Fruit fly (Drosophila melanogaster): Measurements from ENCODE around the gene Sh3beta.

The Sh3beta gene

DNA sequence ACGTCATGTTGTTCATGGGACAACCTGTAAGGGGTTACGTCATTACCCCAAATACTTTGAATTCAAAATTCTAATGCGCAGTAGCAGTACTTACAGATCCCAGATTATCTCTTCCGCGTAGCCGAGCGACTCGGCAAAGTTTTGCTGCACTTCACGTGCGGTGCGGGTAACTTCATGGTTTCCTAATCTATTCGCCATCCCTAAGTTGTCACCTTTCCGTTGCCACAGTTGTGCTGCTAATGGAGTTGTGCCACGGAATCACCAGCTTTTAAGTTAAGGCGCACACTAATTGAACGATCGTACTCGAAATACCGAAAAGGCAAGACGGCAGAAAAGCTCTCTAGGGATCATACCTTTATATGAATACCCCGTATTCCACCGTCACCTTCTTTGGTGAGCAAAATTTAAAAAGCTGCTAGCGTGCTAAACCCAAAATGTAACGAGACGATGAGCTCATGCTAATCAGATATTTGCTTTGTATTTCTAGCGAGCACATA lies 9.2 kb downstream of the Sh3beta start, which contains the start of gene pst (continued):
- TF ChIP-seq CG13296 (GFP tag; optimal IDR thresholded peaks at IDR 0.05) (no peak), CG8290 (GFP tag; optimal IDR thresholded peaks at IDR 0.05) (no peak), CG8290 (tag; optimal IDR thresholded peaks at IDR 0.05) (peak in 1 of 2 experiments; percentile 87), CG17361 (GFP tag; IDR thresholded peaks at IDR 0.05) (no peak), row (GFP tag; IDR thresholded peaks at IDR 0.05) (no peak), twi (tag; optimal IDR thresholded peaks at IDR 0.05) (no peak), CG42726 (GFP tag; IDR thresholded peaks at IDR 0.05; ENCODE audit: partially characterized antibody) (peak; percentile 54; the same call in 1 of the 2 replicates), ken (GFP tag; IDR thresholded peaks at IDR 0.05) (no peak), Hey (tag; optimal IDR thresholded peaks at IDR 0.05) (no peak), CG12659 (GFP tag; optimal IDR thresholded peaks at IDR 0.05) (no peak), CG12071 (GFP tag; optimal IDR thresholded peaks at IDR 0.05) (peak; percentile 52), Bteb2 (GFP tag; optimal IDR thresholded peaks at IDR 0.05) (no peak), CG8478 (optimal IDR thresholded peaks at IDR 0.05) (no peak), CG15696 (tag; optimal IDR thresholded peaks at IDR 0.05) (no peak), Dll (GFP tag; IDR thresholded peaks at IDR 0.05; ENCODE audit: partially characterized antibody) (no peak), usp (GFP tag; optimal IDR thresholded peaks at IDR 0.05) (no peak), ind (GFP tag; optimal IDR thresholded peaks at IDR 0.05) (no peak), CG1832 (GFP tag; optimal IDR thresholded peaks at IDR 0.05) (no peak), luna (GFP tag; optimal IDR thresholded peaks at IDR 0.05) (no peak), Dip2 (GFP tag; IDR thresholded peaks at IDR 0.05) (no peak), hb (GFP tag; IDR thresholded peaks at IDR 0.05; ENCODE audit: partially characterized antibody) (no peak), hth (optimal IDR thresholded peaks at IDR 0.05) (no peak), Spps (tag; optimal IDR thresholded peaks at IDR 0.05) (no peak), Sry-β (GFP tag; optimal IDR thresholded peaks at IDR 0.05) (no peak), stwl (tag; optimal IDR thresholded peaks at IDR 0.05) (no peak), CG14860 (GFP tag; IDR thresholded peaks at IDR 0.05; ENCODE audit: partially characterized antibody) (no peak), bcd (GFP tag; optimal IDR thresholded peaks at IDR 0.05) (no peak), jumu (GFP tag; optimal IDR thresholded peaks at IDR 0.05) (no peak), cwo (GFP tag; optimal IDR thresholded peaks at IDR 0.05) (peak; percentile 44), dpn (GFP tag; optimal IDR thresholded peaks at IDR 0.05) (no peak)

- TF ChIP-seq inv (GFP tag; IDR thresholded peaks at IDR 0.05; ENCODE audit: partially characterized antibody), result peak; percentile 55; the same call in 1 of the 2 replicates
- TF ChIP-seq CG7556 (GFP tag; optimal IDR thresholded peaks at IDR 0.05), result no peak
- no peak for TF ChIP-seq ken (GFP tag; IDR thresholded peaks at IDR 0.05)
- TF ChIP-seq CG9932 (GFP tag; IDR thresholded peaks at IDR 0.05), result peak; percentile 43
- no peak; the same call in 1 of the 3 replicates for TF ChIP-seq Opbp (GFP tag; IDR thresholded peaks at IDR 0.05; ENCODE audit: partially characterized antibody)
- TF ChIP-seq CG6791 (GFP tag; IDR thresholded peaks at IDR 0.05; ENCODE audit: partially characterized antibody), result peak; percentile 68; the same call in 1 of the 3 replicates
- TF ChIP-seq CG10431 (GFP tag; optimal IDR thresholded peaks at IDR 0.05), result peak; percentile 51
- peak; percentile 22; the same call in 1 of the 2 replicates for TF ChIP-seq gt (GFP tag; IDR thresholded peaks at IDR 0.05)
- peak; percentile 5 for TF ChIP-seq Bteb2 (GFP tag; optimal IDR thresholded peaks at IDR 0.05)
- TF ChIP-seq CG12236 (GFP tag; optimal IDR thresholded peaks at IDR 0.05), result no peak
- no peak for TF ChIP-seq Oaz (GFP tag; IDR thresholded peaks at IDR 0.05)
- TF ChIP-seq CG10959 (GFP tag; IDR thresholded peaks at IDR 0.05), result no peak
- TF ChIP-seq CG34376 (GFP tag; optimal IDR thresholded peaks at IDR 0.05), result peak; percentile 85
- TF ChIP-seq CG11093 (GFP tag; IDR thresholded peaks at IDR 0.05), result 0 out of 3 replicates have a peak, but pooled peaks have one; percentile 25
- peak; percentile 59 for TF ChIP-seq CG8290 (GFP tag; optimal IDR thresholded peaks at IDR 0.05)
- TF ChIP-seq CG8290 (tag; optimal IDR thresholded peaks at IDR 0.05), result peak in 1 of 2 experiments; percentile 55
- TF ChIP-seq CG31365 (tag; optimal IDR thresholded peaks at IDR 0.05), result no peak
- TF ChIP-seq bigmax (GFP tag; optimal IDR thresholded peaks at IDR 0.05), result no peak
- TF ChIP-seq p53 (GFP tag; optimal IDR thresholded peaks at IDR 0.05), result no peak
- no peak for TF ChIP-seq Hr51 (GFP tag; optimal IDR thresholded peaks at IDR 0.05)
- TF ChIP-seq lilli (GFP tag; optimal IDR thresholded peaks at IDR 0.05), result peak; percentile 46
- TF ChIP-seq nerfin-2 (GFP tag; IDR thresholded peaks at IDR 0.05; ENCODE audit: partially characterized antibody), result peak; percentile 50; the same call in 1 of the 2 replicates
- peak; percentile 43 for TF ChIP-seq NC2α (GFP tag; optimal IDR thresholded peaks at IDR 0.05)
Measured at dm6 chr3L:7356386-7357117, 12.5 kb downstream of the Sh3beta start, which contains the start of gene CTCF. Gene CTCF (minus strand): TSS chr3L:7356713.
